Fruit fly (Drosophila melanogaster) whole organism: ENCODE data around the gene mas.

ENCODE experiments used
- CG8478 ChIP-seq: fragments of >200 bp; optimal IDR thresholded peaks from 2 replicates; lab custom pipeline; 2018; ENCODE audit warnings: inconsistent platforms
- Dll ChIP-seq: fragments of >200 bp; optimal IDR thresholded peaks from 2 replicates; lab custom pipeline; 2017
- EcR ChIP-seq, 2 experiments: fragments of >200 bp; optimal IDR thresholded peaks; 2 replicates each; lab custom pipeline; 2017; ENCODE audit warnings: missing biosample characterization in 2 of 2, missing genetic modification characterization in 2 of 2, missing genetic modification reagents in 2 of 2
- pan ChIP-seq: fragments of >200 bp; optimal IDR thresholded peaks from 2 replicates; lab custom pipeline; 2017
- psq ChIP-seq: fragments of >200 bp; optimal IDR thresholded peaks from 2 replicates; lab custom pipeline; 2017
- usp ChIP-seq: fragments of >200 bp; optimal IDR thresholded peaks from 2 replicates; lab custom pipeline; 2017; ENCODE audit warnings: missing biosample characterization, missing genetic modification characterization, mixed read lengths

mas gene

dm6 chr3L:4184563-4184962 lies 17.3 kb upstream of the mas start, which contains the start of gene Teh3:
Teh3 (minus strand) TSS chr3L:4184663.
- TF ChIP-seq usp = no peak
- TF ChIP-seq CG8478 (lab: Kevin White, UChicago) = no peak
- TF ChIP-seq Dll (lab: Kevin White, UChicago) = no peak
- no peak for TF ChIP-seq EcR (GFP tag; optimal IDR thresholded peaks at IDR 0.05; lab: Kevin White, UChicago)
- no peak for TF ChIP-seq psq (lab: Kevin White, UChicago)
- TF ChIP-seq pan (lab: Kevin White, UChicago) = no peak

- TF ChIP-seq EcR (GFP tag; optimal IDR thresholded peaks at IDR 0.05; lab: Kevin White, UChicago) = no peak
- no peak for TF ChIP-seq pan (lab: Kevin White, UChicago)
- no peak for TF ChIP-seq psq (lab: Kevin White, UChicago)
- TF ChIP-seq Dll (lab: Kevin White, UChicago) = no peak
- TF ChIP-seq usp = no peak
- no peak for TF ChIP-seq CG8478 (lab: Kevin White, UChicago)
These were observed 10.8 kb upstream of the mas start, which contains the start of gene Teh4 for dm6 chr3L:4177981-4178562. Teh4 (minus strand) TSS chr3L:4178270.

- TF ChIP-seq usp (no peak), psq (lab: Kevin White, UChicago) (no peak), pan (lab: Kevin White, UChicago) (no peak), CG8478 (lab: Kevin White, UChicago) (no peak), EcR (GFP tag; optimal IDR thresholded peaks at IDR 0.05; lab: Kevin White, UChicago) (no peak), Dll (lab: Kevin White, UChicago) (no peak)
These were observed 6.3 kb upstream of the mas start, which contains the start of gene CG18675 for dm6 chr3L:4173584-4173983. CG18675 (plus strand) TSS chr3L:4173884.

- TF ChIP-seq usp (no peak), psq (lab: Kevin White, UChicago) (no peak), CG8478 (lab: Kevin White, UChicago) (no peak), pan (lab: Kevin White, UChicago) (no peak)
These were observed 2.8 kb upstream of the mas start, which contains the start of gene Ero1L for dm6 chr3L:4169957-4170651. Ero1L (plus strand) TSS chr3L:4170404.

dm6 chr3L:4160926-4161325 lies 6.3 kb downstream of the mas start, which contains the start of gene nab:
nab (minus strand) TSS chr3L:4160932.
- no peak for TF ChIP-seq usp

- TF ChIP-seq pan (lab: Kevin White, UChicago) (no peak), CG8478 (lab: Kevin White, UChicago) (no peak), EcR (GFP tag; optimal IDR thresholded peaks at IDR 0.05; lab: Kevin White, UChicago) (no peak), usp (no peak), psq (lab: Kevin White, UChicago) (no peak)
These were observed 8.0 kb downstream of the mas start for dm6 chr3L:4159264-4159663.

- TF ChIP-seq psq (lab: Kevin White, UChicago) (no peak), CG8478 (lab: Kevin White, UChicago) (no peak), Dll (lab: Kevin White, UChicago) (no peak), pan (lab: Kevin White, UChicago) (no peak), usp (no peak), EcR (GFP tag; optimal IDR thresholded peaks at IDR 0.05; lab: Kevin White, UChicago) (no peak)
These were observed 8.9 kb downstream of the mas start for dm6 chr3L:4158361-4158760.

- no peak for TF ChIP-seq EcR (GFP tag; optimal IDR thresholded peaks at IDR 0.05; lab: Kevin White, UChicago)
- no peak for TF ChIP-seq usp
- TF ChIP-seq Dll (lab: Kevin White, UChicago) = no peak
- no peak for TF ChIP-seq pan (lab: Kevin White, UChicago)
- TF ChIP-seq CG8478 (lab: Kevin White, UChicago) = no peak
- no peak for TF ChIP-seq psq (lab: Kevin White, UChicago)
These were observed 9.4 kb downstream of the mas start for dm6 chr3L:4157852-4158251.

dm6 chr3L:4148406-4148975 lies 18.8 kb downstream of the mas start, which contains the start of gene CG1299:
CG1299 (plus strand) TSS chr3L:4148696.
- TF ChIP-seq pan (lab: Kevin White, UChicago) (no peak), Dll (lab: Kevin White, UChicago) (no peak)

dm6 chr3L:4145229-4145628 lies 22.0 kb downstream of the mas start:
- TF ChIP-seq EcR (GFP tag; optimal IDR thresholded peaks at IDR 0.05; lab: Kevin White, UChicago) (no peak), CG8478 (lab: Kevin White, UChicago) (no peak), pan (lab: Kevin White, UChicago) (no peak), usp (no peak), psq (lab: Kevin White, UChicago) (no peak), Dll (lab: Kevin White, UChicago) (no peak)

- TF ChIP-seq Dll (lab: Kevin White, UChicago) = no peak
- no peak for TF ChIP-seq psq (lab: Kevin White, UChicago)
- TF ChIP-seq CG8478 (lab: Kevin White, UChicago) = no peak
- no peak for TF ChIP-seq usp
- TF ChIP-seq pan (lab: Kevin White, UChicago) = no peak
- no peak for TF ChIP-seq EcR (GFP tag; optimal IDR thresholded peaks at IDR 0.05; lab: Kevin White, UChicago)
These were observed 25.2 kb downstream of the mas start, which contains the start of gene CG32260 for dm6 chr3L:4142064-4142463. CG32260 (plus strand) TSS chr3L:4142364.

dm6 chr3L:4141167-4141566 lies 26.1 kb downstream of the mas start, which contains the start of gene Akh:
Akh (plus strand) TSS chr3L:4141467.
- TF ChIP-seq Dll (lab: Kevin White, UChicago) (no peak), CG8478 (lab: Kevin White, UChicago) (no peak), psq (lab: Kevin White, UChicago) (no peak), usp (no peak), EcR (GFP tag; optimal IDR thresholded peaks at IDR 0.05; lab: Kevin White, UChicago) (no peak), pan (lab: Kevin White, UChicago) (no peak)
